Worm (Caenorhabditis elegans) whole organism, L4 larva: Measurements from ENCODE around the gene nep-6.
"Not testable (repeated sequence)": the region's sequence is repeated elsewhere in the genome, so short reads cannot be mapped to it uniquely, and the experiment has no call there.

ENCODE experiments used
- F26F4.8 ChIP-seq: fragments of 200-800 bp; sonication (Bioruptor generic); conservative IDR thresholded peaks from 2 replicates; pipeline ENCODE4 v1.3.6; 2022; ENCODE audit warnings: missing genetic modification characterization, missing compliant biosample characterization
- R02D3.7 ChIP-seq: fragments of 150-350 bp; sonication (generic microtip); optimal IDR thresholded peaks from 3 replicates; lab custom pipeline; 2014; ENCODE audit warnings: missing biosample characterization, missing genetic modification characterization
- T20F7.1 ChIP-seq: fragments of 200-800 bp; sonication (Bioruptor generic); optimal IDR thresholded peaks from 2 replicates; lab custom pipeline; 2018; ENCODE audit warnings: mild to moderate bottlenecking, missing genetic modification characterization, missing compliant biosample characterization
- Y48G9A.11 ChIP-seq: fragments of 200-800 bp; sonication (Bioruptor generic); IDR thresholded peaks from 2 replicates; pipeline ENCODE4 v1.3.6; 2022; ENCODE audit warnings: missing genetic modification reagents, missing genetic modification characterization, missing compliant biosample characterization
- arid-1 ChIP-seq: fragments of 200-800 bp; sonication (Bioruptor generic); conservative IDR thresholded peaks from 2 replicates; pipeline ENCODE4 v1.3.6; 2022; ENCODE audit warnings: missing genetic modification reagents, missing genetic modification characterization, missing compliant biosample characterization
- attf-4 ChIP-seq: sonication (generic microtip); optimal IDR thresholded peaks from 3 replicates; lab custom pipeline; 2017; ENCODE audit warnings: missing biosample characterization, missing genetic modification characterization
- ceh-28 ChIP-seq: fragments of 150-350 bp; optimal IDR thresholded peaks from 2 replicates; lab custom pipeline; 2014; ENCODE audit warnings: missing biosample characterization, missing genetic modification reagents, missing genetic modification characterization
- ces-1 ChIP-seq: fragments of 150-350 bp; sonication (generic microtip); optimal IDR thresholded peaks from 4 replicates; lab custom pipeline; 2014; ENCODE audit warnings: missing biosample characterization, missing genetic modification reagents, missing genetic modification characterization
- ctbp-1 ChIP-seq: fragments of 200-800 bp; sonication (Bioruptor generic); IDR thresholded peaks from 2 replicates; pipeline ENCODE4 v1.3.6; 2022; ENCODE audit warnings: missing genetic modification reagents, missing genetic modification characterization, missing compliant biosample characterization
- daf-16 ChIP-seq, 3 experiments: sonication (generic microtip); optimal IDR thresholded peaks; 2 replicates each; lab custom pipeline; 2016 to 2017; ENCODE audit warnings: missing genetic modification characterization in 3 of 3, missing genetic modification reagents in 3 of 3, mild to moderate bottlenecking in 2 of 3, missing compliant biosample characterization in 2 of 3, missing biosample characterization in 1 of 3, moderate library complexity in 1 of 3
- daf-8 ChIP-seq: fragments of 200-800 bp; sonication (Bioruptor generic); IDR thresholded peaks from 2 replicates; pipeline ENCODE4 v1.3.6; 2022; ENCODE audit warnings: missing genetic modification characterization, missing compliant biosample characterization
- dmd-9 ChIP-seq: fragments of 200-800 bp; sonication (Bioruptor generic); IDR thresholded peaks from 2 replicates; pipeline ENCODE4 v1.3.6; 2022; ENCODE audit warnings: missing genetic modification reagents, missing genetic modification characterization, missing compliant biosample characterization
- gei-8 ChIP-seq: fragments of 200-800 bp; sonication (Bioruptor generic); optimal IDR thresholded peaks from 2 replicates; lab custom pipeline; 2018; ENCODE audit warnings: mild to moderate bottlenecking, missing genetic modification characterization, missing compliant biosample characterization
- hlh-11 ChIP-seq: fragments of 200-800 bp; sonication (Bioruptor generic); optimal IDR thresholded peaks from 2 replicates; lab custom pipeline; 2018; ENCODE audit warnings: mild to moderate bottlenecking, missing genetic modification characterization, missing compliant biosample characterization
- hmg-1.1 ChIP-seq: fragments of 200-800 bp; sonication (Bioruptor generic); IDR thresholded peaks from 2 replicates; pipeline ENCODE4 v1.3.6; 2022; ENCODE audit warnings: missing genetic modification reagents, missing genetic modification characterization, missing compliant biosample characterization
- lin-1 ChIP-seq: fragments of 200-800 bp; sonication (Bioruptor generic); IDR thresholded peaks from 2 replicates; pipeline ENCODE4 v1.3.6; 2022; ENCODE audit warnings: missing genetic modification reagents, missing genetic modification characterization, missing compliant biosample characterization
- lin-39 ChIP-seq: fragments of 150-350 bp; optimal IDR thresholded peaks from 2 replicates; lab custom pipeline; 2014; ENCODE audit warnings: missing biosample characterization, missing genetic modification reagents, missing genetic modification characterization
- lsy-2 ChIP-seq, 2 experiments: fragments of 150-350 bp in 1 of 2; sonication (generic microtip) in 1 of 2; optimal IDR thresholded peaks; 2 replicates each; lab custom pipeline; 2014 to 2017; ENCODE audit warnings: missing biosample characterization in 2 of 2, missing genetic modification characterization in 2 of 2
- mdt-29 ChIP-seq: fragments of 200-800 bp; sonication (Bioruptor generic); IDR thresholded peaks from 2 replicates; pipeline ENCODE4 v1.3.6; 2022; ENCODE audit warnings: missing genetic modification reagents, missing genetic modification characterization, missing compliant biosample characterization
- mep-1 ChIP-seq: fragments of 150-350 bp; sonication (generic microtip); optimal IDR thresholded peaks from 3 replicates; lab custom pipeline; 2014; ENCODE audit warnings: missing biosample characterization, missing genetic modification characterization
- mxl-2 ChIP-seq: fragments of 200-800 bp; sonication (Bioruptor generic); conservative IDR thresholded peaks from 2 replicates; pipeline ENCODE4 v1.3.6; 2022; ENCODE audit warnings: missing genetic modification reagents, missing genetic modification characterization, missing compliant biosample characterization
- mxl-3 ChIP-seq: fragments of 200-800 bp; sonication (Bioruptor generic); optimal IDR thresholded peaks from 2 replicates; lab custom pipeline; 2018; ENCODE audit warnings: mild to moderate bottlenecking, missing genetic modification characterization, missing compliant biosample characterization
- nhr-10 ChIP-seq: fragments of 150-350 bp; optimal IDR thresholded peaks from 2 replicates; lab custom pipeline; 2014; ENCODE audit warnings: missing biosample characterization, missing genetic modification characterization
- nhr-111 ChIP-seq: fragments of 200-800 bp; sonication (Bioruptor generic); optimal IDR thresholded peaks from 2 replicates; lab custom pipeline; 2018; ENCODE audit warnings: mild to moderate bottlenecking, missing genetic modification characterization, missing compliant biosample characterization
- nhr-25 ChIP-seq: sonication (generic microtip); optimal IDR thresholded peaks from 2 replicates; lab custom pipeline; 2017; ENCODE audit warnings: missing genetic modification characterization, mild to moderate bottlenecking, missing compliant biosample characterization, antibody characterized with exemption, moderate library complexity, borderline replicate concordance; ENCODE audit not compliant: insufficient read depth
- nhr-28 ChIP-seq: fragments of 150-350 bp; optimal IDR thresholded peaks from 2 replicates; lab custom pipeline; 2014; ENCODE audit warnings: missing biosample characterization, missing genetic modification characterization
- nhr-41 ChIP-seq: fragments of 200-800 bp; sonication (Bioruptor generic); IDR thresholded peaks from 2 replicates; pipeline ENCODE4 v1.3.6; 2022; ENCODE audit warnings: missing genetic modification reagents, missing genetic modification characterization, missing compliant biosample characterization
- nhr-42 ChIP-seq: fragments of 200-800 bp; sonication (Bioruptor generic); IDR thresholded peaks from 2 replicates; pipeline ENCODE4 v1.3.6; 2022; ENCODE audit warnings: missing genetic modification characterization, missing compliant biosample characterization
- nhr-48 ChIP-seq: sonication (generic microtip); optimal IDR thresholded peaks from 2 replicates; lab custom pipeline; 2016; ENCODE audit warnings: mild to moderate bottlenecking, missing genetic modification characterization, missing compliant biosample characterization
- saeg-2 ChIP-seq: fragments of 200-800 bp; sonication (Bioruptor generic); IDR thresholded peaks from 2 replicates; pipeline ENCODE4 v1.3.6; 2022; ENCODE audit warnings: missing genetic modification reagents, missing genetic modification characterization, missing compliant biosample characterization
- set-16 ChIP-seq: fragments of 200-800 bp; sonication (Bioruptor generic); IDR thresholded peaks from 2 replicates; pipeline ENCODE4 v1.3.6; 2022; ENCODE audit warnings: missing genetic modification reagents, missing genetic modification characterization, missing compliant biosample characterization
- skn-1 ChIP-seq: fragments of 150-350 bp; optimal IDR thresholded peaks from 2 replicates; lab custom pipeline; 2014; ENCODE audit warnings: missing biosample characterization, missing genetic modification characterization
- snpc-4 ChIP-seq: fragments of 150-350 bp; optimal IDR thresholded peaks from 2 replicates; lab custom pipeline; 2014; ENCODE audit warnings: missing biosample characterization, missing genetic modification characterization
- spr-1 ChIP-seq: sonication (generic microtip); optimal IDR thresholded peaks from 2 replicates; lab custom pipeline; 2016; ENCODE audit warnings: mild to moderate bottlenecking, missing genetic modification characterization, missing compliant biosample characterization
- spr-3 ChIP-seq: fragments of 200-800 bp; sonication (Bioruptor generic); optimal IDR thresholded peaks from 2 replicates; lab custom pipeline; 2018; ENCODE audit warnings: mild to moderate bottlenecking, missing genetic modification characterization, missing compliant biosample characterization
- tag-97 ChIP-seq: fragments of 200-800 bp; sonication (Bioruptor generic); IDR thresholded peaks from 2 replicates; pipeline ENCODE4 v1.3.6; 2022; ENCODE audit warnings: missing genetic modification characterization, missing compliant biosample characterization
- tra-1 ChIP-seq: fragments of 200-800 bp; sonication (Bioruptor generic); IDR thresholded peaks from 2 replicates; pipeline ENCODE4 v1.3.6; 2022; ENCODE audit warnings: missing genetic modification reagents, missing genetic modification characterization, missing compliant biosample characterization
- unc-39 ChIP-seq: sonication (generic microtip); optimal IDR thresholded peaks from 2 replicates; lab custom pipeline; 2017; ENCODE audit warnings: missing biosample characterization, missing genetic modification characterization
- unc-62 ChIP-seq, 3 experiments: fragments of 150-350 bp in 1 of 3; sonication (generic microtip); optimal IDR thresholded peaks in 2 of 3; peaks in 1 of 3; 1 replicate in 1 of 3; 2 replicates in 2 of 3; lab custom pipeline; 2014 to 2017; ENCODE audit warnings: missing biosample characterization in 3 of 3, missing genetic modification characterization in 3 of 3, missing genetic modification reagents in 3 of 3, missing genotype in 1 of 3
- vab-7 ChIP-seq: fragments of 200-800 bp; sonication (Bioruptor generic); IDR thresholded peaks from 2 replicates; pipeline ENCODE4 v1.3.6; 2022; ENCODE audit warnings: missing genetic modification reagents, missing genetic modification characterization, missing compliant biosample characterization
- zfp-2 ChIP-seq: sonication (generic microtip); optimal IDR thresholded peaks from 2 replicates; lab custom pipeline; 2016; ENCODE audit warnings: mild to moderate bottlenecking, missing genetic modification characterization, missing compliant biosample characterization
- zfp-3 ChIP-seq: fragments of 200-800 bp; sonication (Bioruptor generic); conservative IDR thresholded peaks from 2 replicates; pipeline ENCODE4 v1.3.6; 2022; ENCODE audit warnings: missing genetic modification reagents, missing genetic modification characterization, missing compliant biosample characterization
- zip-11 ChIP-seq: fragments of 200-800 bp; sonication (Bioruptor generic); IDR thresholded peaks from 2 replicates; pipeline ENCODE4 v1.3.6; 2022; ENCODE audit warnings: missing genetic modification characterization, missing compliant biosample characterization
- zip-2 ChIP-seq: fragments of 150-350 bp; optimal IDR thresholded peaks from 2 replicates; lab custom pipeline; 2014; ENCODE audit warnings: missing biosample characterization, missing genetic modification characterization
- ztf-7 ChIP-seq: fragments of 150-350 bp; optimal IDR thresholded peaks from 2 replicates; lab custom pipeline; 2014; ENCODE audit warnings: missing biosample characterization, missing genetic modification characterization

nep-6 gene

ce11 chrII:3448776-3449280 lies 32.2 kb downstream of the nep-6 start, which contains the start of gene C16C8.25:
C16C8.25 (plus strand) TSS chrII:3449230.
- TF ChIP-seq nhr-25 (tag; lab: Kevin White, UChicago) = no peak
- TF ChIP-seq F26F4.8 (GFP tag; lab: Robert Waterston, UW) = no peak
- no peak for TF ChIP-seq tag-97
- no peak for TF ChIP-seq mxl-2
- no peak for TF ChIP-seq set-16
- no peak for TF ChIP-seq daf-8 (GFP tag; lab: Robert Waterston, UW)
- no peak for TF ChIP-seq gei-8
- TF ChIP-seq arid-1 = no peak
- no peak for TF ChIP-seq lin-1 (GFP tag; lab: Robert Waterston, UW)
- no peak for TF ChIP-seq unc-62 (GFP tag; optimal IDR thresholded peaks at IDR 0.05 in 1 of 2; lab: Kevin White, UChicago)
- no peak for TF ChIP-seq unc-62 (tag; optimal IDR thresholded peaks at IDR 0.05; lab: Kevin White, UChicago)
- no peak for TF ChIP-seq saeg-2
- TF ChIP-seq skn-1 (tag; lab: Kevin White, UChicago) = no peak
- no peak for TF ChIP-seq nhr-111 (GFP tag; lab: Kevin White, UChicago)
- TF ChIP-seq, all 104 proteins: peak for 0

ce11 chrII:3449514-3449913 lies 32.9 kb downstream of the nep-6 start, which contains the start of gene C16C8.14:
C16C8.14 (plus strand) TSS chrII:3449814.
- not testable (repeated sequence) for TF ChIP-seq hlh-11 (tag; lab: Kevin White, UChicago); lsy-2 (tag; optimal IDR thresholded peaks at IDR 0.05; lab: Kevin White, UChicago); attf-4 (tag; lab: Kevin White, UChicago)

ce11 chrII:3452421-3452820 lies 35.8 kb downstream of the nep-6 start, which contains the start of gene C16C8.12:
C16C8.12 (plus strand) TSS chrII:3452721.
- TF ChIP-seq lsy-2 (tag; optimal IDR thresholded peaks at IDR 0.05; lab: Kevin White, UChicago) (no peak), ztf-7 (tag; lab: Kevin White, UChicago) (no peak), tra-1 (GFP tag; lab: Robert Waterston, UW) (no peak), zfp-2 (no peak), mdt-29 (GFP tag; lab: Robert Waterston, UW) (no peak), nhr-42 (GFP tag; lab: Robert Waterston, UW) (no peak), nhr-48 (tag; lab: Kevin White, UChicago) (no peak), daf-16 (GFP tag; optimal IDR thresholded peaks at IDR 0.05; lab: Kevin White, UChicago) (no peak), daf-16 (tag; optimal IDR thresholded peaks at IDR 0.05; lab: Kevin White, UChicago) (no peak), ces-1 (GFP tag; lab: Kevin White, UChicago) (no peak), dmd-9 (GFP tag; lab: Robert Waterston, UW) (no peak), nhr-41 (GFP tag; lab: Robert Waterston, UW) (no peak), spr-3 (no peak), spr-1 (tag; lab: Kevin White, UChicago) (no peak), snpc-4 (tag; lab: Kevin White, UChicago) (no peak), zip-2 (tag; lab: Kevin White, UChicago) (no peak), T20F7.1 (GFP tag; lab: Kevin White, UChicago) (no peak), R02D3.7 (no peak)

- TF ChIP-seq nhr-10 (no peak), lin-1 (GFP tag; lab: Robert Waterston, UW) (no peak), Y48G9A.11 (GFP tag; lab: Robert Waterston, UW) (no peak), zip-11 (GFP tag; lab: Robert Waterston, UW) (no peak), zfp-3 (GFP tag; lab: Robert Waterston, UW) (no peak), nhr-28 (tag; lab: Kevin White, UChicago) (no peak), lin-39 (tag; lab: Kevin White, UChicago) (no peak), mxl-3 (GFP tag; lab: Kevin White, UChicago) (no peak), hmg-1.1 (GFP tag; lab: Robert Waterston, UW) (no peak), unc-39 (tag; lab: Kevin White, UChicago) (no peak), ctbp-1 (GFP tag; lab: Robert Waterston, UW) (no peak), mep-1 (no peak), ztf-7 (tag; lab: Kevin White, UChicago) (no peak), ceh-28 (tag; lab: Kevin White, UChicago) (no peak), vab-7 (no peak)
Observed at ce11 chrII:3453521-3453920, 36.9 kb downstream of the nep-6 start, which contains the start of gene C16C8.11. C16C8.11 (plus strand) TSS chrII:3453708.
